Worm (Caenorhabditis elegans) whole organism, L3 larva: ENCODE results near the gene F58B4.5.

ENCODE experiments used
- R02D3.7 ChIP-seq: fragments of 150-350 bp; optimal IDR thresholded peaks from 2 replicates; lab custom pipeline; 2014; ENCODE audit warnings: missing biosample characterization, missing genetic modification characterization
- ZK546.5 ChIP-seq: sonication (generic microtip); optimal IDR thresholded peaks from 2 replicates; lab custom pipeline; 2017; ENCODE audit warnings: missing biosample characterization, missing genetic modification characterization
- aly-2 ChIP-seq: fragments of 150-350 bp; optimal IDR thresholded peaks from 2 replicates; lab custom pipeline; 2014; ENCODE audit warnings: missing biosample characterization, missing genetic modification characterization
- ama-1 ChIP-seq: fragments of 150-350 bp; optimal IDR thresholded peaks from 2 replicates; lab custom pipeline; 2018
- ceh-16 ChIP-seq: sonication (generic microtip); optimal IDR thresholded peaks from 2 replicates; lab custom pipeline; 2017; ENCODE audit warnings: missing biosample characterization, missing genetic modification characterization
- ceh-28 ChIP-seq: fragments of 150-350 bp; optimal IDR thresholded peaks from 2 replicates; lab custom pipeline; 2014; ENCODE audit warnings: missing biosample characterization, missing genetic modification reagents, missing genetic modification characterization
- ceh-82 ChIP-seq: fragments of 150-350 bp; optimal IDR thresholded peaks from 2 replicates; lab custom pipeline; 2014; ENCODE audit warnings: missing biosample characterization, missing genetic modification characterization
- ceh-9 ChIP-seq: sonication (generic microtip); optimal IDR thresholded peaks from 2 replicates; lab custom pipeline; 2018; ENCODE audit warnings: missing biosample characterization, missing genetic modification characterization
- daf-12 ChIP-seq: fragments of 150-350 bp; optimal IDR thresholded peaks from 2 replicates; lab custom pipeline; 2014; ENCODE audit warnings: missing biosample characterization, missing genetic modification reagents, missing genetic modification characterization
- egl-27 ChIP-seq: sonication (generic microtip); optimal IDR thresholded peaks from 4 replicates; lab custom pipeline; 2017; ENCODE audit warnings: missing biosample characterization, missing genetic modification reagents, missing genetic modification characterization
- egl-5 ChIP-seq: fragments of 150-350 bp; optimal IDR thresholded peaks from 2 replicates; lab custom pipeline; 2017; ENCODE audit warnings: missing biosample characterization, missing genetic modification reagents, missing genetic modification characterization, inconsistent platforms
- elt-1 ChIP-seq: fragments of 150-350 bp; optimal IDR thresholded peaks from 2 replicates; lab custom pipeline; 2014; ENCODE audit warnings: missing biosample characterization, missing genetic modification characterization
- elt-2 ChIP-seq: sonication (generic microtip); optimal IDR thresholded peaks from 2 replicates; lab custom pipeline; 2016; ENCODE audit warnings: missing genetic modification reagents, mild to moderate bottlenecking, missing genetic modification characterization, missing compliant biosample characterization
- eor-1 ChIP-seq, 2 experiments: fragments of 150-350 bp; optimal IDR thresholded peaks; 2 replicates each; lab custom pipeline; 2014 to 2018; ENCODE audit warnings: missing biosample characterization in 2 of 2, missing genetic modification characterization in 2 of 2
- fkh-10 ChIP-seq: sonication (generic microtip); optimal IDR thresholded peaks from 2 replicates; lab custom pipeline; 2017; ENCODE audit warnings: missing biosample characterization, missing genetic modification reagents, missing genetic modification characterization
- fkh-2 ChIP-seq: fragments of 150-350 bp; optimal IDR thresholded peaks from 2 replicates; lab custom pipeline; 2014; ENCODE audit warnings: missing biosample characterization, missing genetic modification reagents, missing genetic modification characterization
- fos-1 ChIP-seq: fragments of 150-350 bp; optimal IDR thresholded peaks from 2 replicates; lab custom pipeline; 2014; ENCODE audit warnings: missing biosample characterization, missing genetic modification characterization
- hmg-11 ChIP-seq: sonication (generic microtip); optimal IDR thresholded peaks from 2 replicates; lab custom pipeline; 2016; ENCODE audit warnings: missing genetic modification characterization, missing compliant biosample characterization
- jun-1 ChIP-seq: fragments of 150-350 bp; optimal IDR thresholded peaks from 2 replicates; lab custom pipeline; 2014; ENCODE audit warnings: missing biosample characterization, missing genetic modification reagents, missing genetic modification characterization
- lin-15B ChIP-seq: fragments of 150-350 bp; optimal IDR thresholded peaks from 2 replicates; lab custom pipeline; 2014; ENCODE audit warnings: missing biosample characterization, missing genetic modification characterization
- lin-39 ChIP-seq: fragments of 150-350 bp; optimal IDR thresholded peaks from 2 replicates; lab custom pipeline; 2018; ENCODE audit warnings: missing biosample characterization, missing genetic modification reagents, missing genetic modification characterization
- lsy-12 ChIP-seq: sonication (generic microtip); optimal IDR thresholded peaks from 2 replicates; lab custom pipeline; 2016; ENCODE audit warnings: mild to moderate bottlenecking, missing genetic modification characterization, missing compliant biosample characterization
- mdl-1 ChIP-seq: fragments of 150-350 bp; optimal IDR thresholded peaks from 2 replicates; lab custom pipeline; 2014; ENCODE audit warnings: missing biosample characterization, missing genetic modification characterization
- mml-1 ChIP-seq: fragments of 150-350 bp; sonication (generic microtip); optimal IDR thresholded peaks from 3 replicates; lab custom pipeline; 2014; ENCODE audit warnings: missing biosample characterization, missing genetic modification characterization
- nfya-1 ChIP-seq: sonication (generic microtip); optimal IDR thresholded peaks from 2 replicates; lab custom pipeline; 2017; ENCODE audit warnings: missing genetic modification characterization, mild to moderate bottlenecking, missing compliant biosample characterization, antibody characterized with exemption, moderate library complexity; ENCODE audit not compliant: insufficient read depth
- nhr-11 ChIP-seq: fragments of 150-350 bp; optimal IDR thresholded peaks from 2 replicates; lab custom pipeline; 2014; ENCODE audit warnings: missing biosample characterization, missing genetic modification characterization
- nhr-12 ChIP-seq: fragments of 150-350 bp; optimal IDR thresholded peaks from 2 replicates; lab custom pipeline; 2014; ENCODE audit warnings: missing biosample characterization, missing genetic modification characterization
- nhr-23 ChIP-seq: fragments of 150-350 bp; optimal IDR thresholded peaks from 2 replicates; lab custom pipeline; 2014; ENCODE audit warnings: missing biosample characterization, missing genetic modification reagents, missing genetic modification characterization
- nhr-237 ChIP-seq: fragments of 150-350 bp; optimal IDR thresholded peaks from 2 replicates; lab custom pipeline; 2014; ENCODE audit warnings: missing biosample characterization, missing genetic modification characterization
- nhr-25 ChIP-seq: sonication (generic microtip); optimal IDR thresholded peaks from 2 replicates; lab custom pipeline; 2017; ENCODE audit warnings: missing biosample characterization, missing genetic modification characterization
- nhr-28 ChIP-seq: fragments of 150-350 bp; optimal IDR thresholded peaks from 2 replicates; lab custom pipeline; 2014; ENCODE audit warnings: missing biosample characterization, missing genetic modification characterization
- nhr-43 ChIP-seq: sonication (generic microtip); optimal IDR thresholded peaks from 2 replicates; lab custom pipeline; 2016; ENCODE audit warnings: mild to moderate bottlenecking, missing genetic modification characterization, missing compliant biosample characterization; ENCODE audit not compliant: poor library complexity, severe bottlenecking
- nhr-67 ChIP-seq: fragments of 150-350 bp; optimal IDR thresholded peaks from 2 replicates; lab custom pipeline; 2014; ENCODE audit warnings: missing biosample characterization, missing genetic modification characterization
- nhr-76 ChIP-seq: fragments of 150-350 bp; sonication (generic microtip); optimal IDR thresholded peaks from 5 replicates; lab custom pipeline; 2014; ENCODE audit warnings: missing biosample characterization, missing genetic modification characterization
- nhr-77 ChIP-seq: fragments of 150-350 bp; optimal IDR thresholded peaks from 2 replicates; lab custom pipeline; 2014; ENCODE audit warnings: missing biosample characterization, missing genetic modification characterization
- pha-4 ChIP-seq: fragments of 150-350 bp; optimal IDR thresholded peaks from 2 replicates; lab custom pipeline; 2014; ENCODE audit warnings: missing biosample characterization, missing genetic modification reagents, missing genetic modification characterization
- pqm-1 ChIP-seq: fragments of 150-350 bp; optimal IDR thresholded peaks from 2 replicates; lab custom pipeline; 2017; ENCODE audit warnings: missing biosample characterization, missing genetic modification characterization, inconsistent platforms
- sea-2 ChIP-seq: fragments of 150-350 bp; sonication (generic microtip); optimal IDR thresholded peaks from 4 replicates; lab custom pipeline; 2014; ENCODE audit warnings: missing biosample characterization, missing genetic modification reagents, missing genetic modification characterization
- skn-1 ChIP-seq: fragments of 150-350 bp; optimal IDR thresholded peaks from 2 replicates; lab custom pipeline; 2014; ENCODE audit warnings: missing biosample characterization, missing genetic modification characterization
- snpc-4 ChIP-seq: fragments of 150-350 bp; optimal IDR thresholded peaks from 2 replicates; lab custom pipeline; 2014; ENCODE audit warnings: missing biosample characterization, missing genetic modification characterization
- tbx-2 ChIP-seq: sonication (generic microtip); optimal IDR thresholded peaks from 2 replicates; lab custom pipeline; 2016; ENCODE audit warnings: mild to moderate bottlenecking, missing genetic modification characterization, missing compliant biosample characterization
- unc-39 ChIP-seq: sonication (generic microtip); optimal IDR thresholded peaks from 4 replicates; lab custom pipeline; 2017; ENCODE audit warnings: missing biosample characterization, missing genetic modification characterization
- unc-62 ChIP-seq: fragments of 150-350 bp; sonication (generic microtip); optimal IDR thresholded peaks from 4 replicates; lab custom pipeline; 2014; ENCODE audit warnings: missing biosample characterization, missing genetic modification reagents, missing genetic modification characterization
- zag-1 ChIP-seq: fragments of 150-350 bp; optimal IDR thresholded peaks from 2 replicates; lab custom pipeline; 2014; ENCODE audit warnings: missing biosample characterization, missing genetic modification characterization
- ztf-11 ChIP-seq: fragments of 150-350 bp; optimal IDR thresholded peaks from 2 replicates; lab custom pipeline; 2014; ENCODE audit warnings: missing biosample characterization, missing genetic modification characterization
- ztf-4 ChIP-seq: fragments of 150-350 bp; optimal IDR thresholded peaks from 2 replicates; lab custom pipeline; 2014; ENCODE audit warnings: missing biosample characterization, missing genetic modification characterization

F58B4.5 gene

DNA sequence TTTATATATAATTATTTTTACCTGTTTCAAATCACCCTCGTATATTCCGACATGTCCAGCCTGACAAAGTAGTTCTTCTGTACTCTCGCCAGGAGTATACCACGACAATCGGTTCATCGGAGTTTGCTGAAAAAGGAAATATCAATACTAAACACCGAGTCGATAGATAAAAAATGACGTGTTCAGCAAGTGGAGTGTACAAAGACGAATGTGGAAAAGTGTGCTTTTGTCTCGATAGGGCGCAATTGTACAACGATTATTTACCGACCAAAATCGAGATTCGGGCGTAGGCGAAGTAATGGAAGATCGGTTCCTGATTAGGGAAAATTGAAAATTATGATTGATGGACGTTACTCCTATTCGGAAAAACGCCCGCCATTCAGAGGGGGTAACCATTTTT is 28.1 kb downstream of the F58B4.5 start, which contains the start of gene vps-36:
vps-36 (minus strand) TSS at position 126 of the 400 bp plus-strand sequence.
- TF ChIP-seq lin-15B = peak; percentile 21
- peak; percentile 65 for TF ChIP-seq elt-2
- peak; percentile 74 for TF ChIP-seq pha-4 (tag; lab: Kevin White, UChicago)
- TF ChIP-seq pqm-1 (tag; lab: Kevin White, UChicago) = peak; percentile 59
- no peak for TF ChIP-seq lsy-12 (tag; lab: Kevin White, UChicago)
- TF ChIP-seq, all 47 proteins: peak for 4

DNA sequence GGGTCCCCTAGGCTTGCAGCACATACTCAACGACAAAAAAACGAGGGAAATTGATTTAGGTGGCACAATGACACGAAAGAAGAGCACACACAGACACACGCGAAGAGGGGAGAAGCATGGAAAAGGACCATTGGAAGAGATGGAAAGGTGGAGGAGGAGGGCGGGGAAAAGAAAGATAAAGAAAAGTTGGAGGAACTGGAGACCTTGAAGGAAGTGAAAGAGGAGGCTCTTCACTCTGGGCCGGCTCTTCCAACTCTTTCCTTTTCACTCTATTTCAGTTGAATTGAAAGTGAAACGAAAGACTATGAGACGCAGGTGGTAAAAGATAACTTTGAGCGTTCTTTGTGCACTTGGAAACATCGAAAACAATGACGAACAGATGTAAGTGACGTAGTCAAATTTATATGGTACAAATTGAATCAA is 29.0 kb downstream of the F58B4.5 start:
- TF ChIP-seq pha-4 (tag; lab: Kevin White, UChicago) (peak; percentile 34), R02D3.7 (tag; lab: Kevin White, UChicago) (no peak), unc-39 (no peak), snpc-4 (tag; lab: Kevin White, UChicago) (peak; percentile 42), nhr-11 (tag; lab: Kevin White, UChicago) (peak; percentile 51), ama-1 (lab: Kevin White, UChicago) (peak; percentile 60), egl-5 (peak; percentile 76), ceh-82 (tag; lab: Kevin White, UChicago) (no peak), ceh-16 (tag; lab: Kevin White, UChicago) (no peak), hmg-11 (tag; lab: Kevin White, UChicago) (peak; percentile 81), jun-1 (tag; lab: Kevin White, UChicago) (peak; percentile 52), ceh-28 (tag; lab: Kevin White, UChicago) (peak; percentile 32), elt-2 (peak; percentile 27), mml-1 (tag; lab: Kevin White, UChicago) (no peak), pqm-1 (tag; lab: Kevin White, UChicago) (peak; percentile 20), lin-39 (tag; lab: Kevin White, UChicago) (peak; percentile 56), tbx-2 (tag; lab: Kevin White, UChicago) (peak; percentile 59), nhr-12 (no peak), lsy-12 (tag; lab: Kevin White, UChicago) (peak; percentile 43), nhr-76 (tag; lab: Kevin White, UChicago) (no peak), nfya-1 (tag; lab: Kevin White, UChicago) (peak; percentile 73), fkh-10 (GFP tag; lab: Kevin White, UChicago) (peak; percentile 67), egl-27 (no peak)

DNA sequence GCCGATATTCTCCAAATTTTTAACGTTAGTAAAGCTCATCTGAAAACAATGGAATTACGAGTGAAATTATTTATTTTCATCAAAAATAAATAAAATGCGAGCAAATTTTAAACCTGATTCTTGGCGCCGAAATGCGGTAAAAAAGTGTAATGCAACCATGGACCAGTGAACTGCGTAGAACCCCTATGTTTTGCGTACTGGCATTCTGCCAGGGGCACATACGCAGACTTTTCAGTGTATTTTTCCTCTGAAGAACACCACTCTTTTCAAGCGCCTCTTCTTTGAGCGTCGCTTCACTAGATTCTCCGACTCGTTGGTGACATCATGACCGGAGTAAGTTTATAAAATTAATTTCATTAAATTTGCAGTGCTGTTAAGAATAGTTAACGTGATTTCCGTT is 33.0 kb downstream of the F58B4.5 start, which contains the start of the genes ctf-4 and eef-1G:
ctf-4 (minus strand) TSS at position 39 of the 400 bp plus-strand sequence.
eef-1G (plus strand) TSS at position 219 of the 400 bp plus-strand sequence.
- TF ChIP-seq nhr-77 (peak; percentile 68), eor-1 (tag; optimal IDR thresholded peaks at IDR 0.05; lab: Kevin White, UChicago) (no peak), nhr-11 (tag; lab: Kevin White, UChicago) (peak; percentile 91), jun-1 (tag; lab: Kevin White, UChicago) (peak; percentile 90), skn-1 (tag; lab: Kevin White, UChicago) (peak; percentile 88), ZK546.5 (tag; lab: Kevin White, UChicago) (no peak), nhr-23 (tag; lab: Kevin White, UChicago) (peak; percentile 99), fkh-2 (no peak), lin-15B (peak; percentile 98), snpc-4 (tag; lab: Kevin White, UChicago) (peak; percentile 93), fkh-10 (GFP tag; lab: Kevin White, UChicago) (peak; percentile 62), tbx-2 (tag; lab: Kevin White, UChicago) (peak; percentile 88), hmg-11 (tag; lab: Kevin White, UChicago) (no peak), nfya-1 (tag; lab: Kevin White, UChicago) (peak; percentile 97), nhr-76 (tag; lab: Kevin White, UChicago) (peak; percentile 26), elt-1 (tag; lab: Kevin White, UChicago) (peak; percentile 70), nhr-25 (tag; lab: Kevin White, UChicago) (peak; percentile 99), mdl-1 (tag; lab: Kevin White, UChicago) (peak; percentile 3), lin-39 (tag; lab: Kevin White, UChicago) (peak; percentile 96), ztf-4 (tag; lab: Kevin White, UChicago) (peak; percentile 71), nhr-12 (no peak), unc-39 (no peak), aly-2 (no peak), pha-4 (tag; lab: Kevin White, UChicago) (peak; percentile 99), nhr-67 (tag; lab: Kevin White, UChicago) (peak; percentile 39), pqm-1 (tag; lab: Kevin White, UChicago) (peak; percentile 94), daf-12 (no peak), ceh-28 (tag; lab: Kevin White, UChicago) (peak; percentile 82), ama-1 (lab: Kevin White, UChicago) (peak; percentile 61), egl-5 (peak; percentile 97), ceh-16 (tag; lab: Kevin White, UChicago) (no peak), ztf-11 (tag; lab: Kevin White, UChicago) (no peak), ceh-82 (tag; lab: Kevin White, UChicago) (peak; percentile 80), unc-62 (GFP tag; lab: Kevin White, UChicago) (peak; percentile 77), egl-27 (peak; percentile 92), sea-2 (GFP tag; lab: Kevin White, UChicago) (no peak), nhr-237 (tag; lab: Kevin White, UChicago) (no peak), fos-1 (tag; lab: Kevin White, UChicago) (peak; percentile 72), lsy-12 (tag; lab: Kevin White, UChicago) (peak; percentile 93), nhr-43 (tag; lab: Kevin White, UChicago) (peak; percentile 93), nhr-28 (tag; lab: Kevin White, UChicago) (no peak), zag-1 (tag; lab: Kevin White, UChicago) (no peak), ceh-9 (tag; lab: Kevin White, UChicago) (no peak)
